Fruit fly (Drosophila melanogaster) whole organism, wandering third instar larva: ENCODE measurements around the gene CG15406.

Source experiments
- Myc ChIP-seq: fragments of >200 bp; optimal IDR thresholded peaks from 2 replicates; lab custom pipeline; 2017
- fru ChIP-seq: fragments of 200-800 bp; sonication (Bioruptor generic); optimal IDR thresholded peaks from 3 replicates; lab custom pipeline; 2016; ENCODE audit warnings: missing biosample characterization, mild to moderate bottlenecking, missing genetic modification characterization
- lola ChIP-seq: fragments of >200 bp; optimal IDR thresholded peaks from 2 replicates; lab custom pipeline; 2017; ENCODE audit warnings: missing biosample characterization, missing genetic modification characterization

DNA sequence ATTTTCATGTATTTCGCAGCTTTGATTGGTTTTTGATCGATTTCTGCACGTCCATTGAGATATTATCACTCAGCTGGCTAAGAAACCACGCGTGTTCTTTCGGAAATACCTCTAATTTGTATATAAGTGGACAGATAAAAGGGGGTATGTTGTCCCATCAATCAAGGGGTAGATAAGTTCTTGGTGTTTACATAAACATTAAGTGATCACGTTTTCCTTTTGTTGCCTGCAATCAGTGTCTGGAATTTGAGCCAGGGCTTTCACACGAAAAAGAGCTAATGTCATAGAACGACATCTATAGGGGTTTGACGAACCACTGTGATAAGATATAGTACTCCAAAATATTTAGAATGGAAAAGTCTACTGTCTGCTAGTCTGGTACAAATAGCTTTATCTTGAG, 30.2 kb upstream of the CG15406 start:
- no peak for TF ChIP-seq Myc (lab: Kevin White, UChicago)
- no peak for TF ChIP-seq lola (GFP tag; lab: Kevin White, UChicago)
- TF ChIP-seq fru = no peak
